Fruit fly (Drosophila melanogaster) whole organism, wandering third instar larva: Measurements from ENCODE around the gene Decay.

ENCODE experiments used
- Abd-B ChIP-seq: fragments of >200 bp; optimal IDR thresholded peaks from 2 replicates; lab custom pipeline; 2017; ENCODE audit warnings: missing biosample characterization, missing genetic modification characterization
- CG32264 ChIP-seq: fragments of 200-800 bp; sonication (Bioruptor generic); optimal IDR thresholded peaks from 2 replicates; lab custom pipeline; 2016; ENCODE audit warnings: missing biosample characterization, missing genetic modification characterization
- CG9705 ChIP-seq: fragments of 200-800 bp; sonication (Bioruptor generic); optimal IDR thresholded peaks from 2 replicates; lab custom pipeline; 2018; ENCODE audit warnings: missing biosample characterization, mild to moderate bottlenecking, missing genetic modification characterization
- CrebA ChIP-seq: fragments of 200-800 bp; sonication (Bioruptor generic); optimal IDR thresholded peaks from 2 replicates; lab custom pipeline; 2016; ENCODE audit warnings: missing biosample characterization, mild to moderate bottlenecking, missing genetic modification characterization, borderline replicate concordance
- Dfd ChIP-seq: fragments of >200 bp; optimal IDR thresholded peaks from 2 replicates; lab custom pipeline; 2017; ENCODE audit warnings: missing biosample characterization, missing genetic modification characterization
- Dif ChIP-seq: fragments of 200-275, 200-300 bp; sonication (Bioruptor generic); optimal IDR thresholded peaks from 2 replicates; lab custom pipeline; 2018; ENCODE audit warnings: missing biosample characterization, missing genetic modification characterization; ENCODE audit not compliant: partially characterized antibody
- GATAd ChIP-seq: sonication (Bioruptor generic); optimal IDR thresholded peaks from 2 replicates; lab custom pipeline; 2016; ENCODE audit warnings: missing biosample characterization, missing genetic modification characterization
- HLH106 ChIP-seq: fragments of 200-800 bp; optimal IDR thresholded peaks from 3 replicates; lab custom pipeline; 2019; ENCODE audit warnings: missing biosample characterization, mild to moderate bottlenecking, missing genetic modification characterization, moderate library complexity
- Hnf4 ChIP-seq: fragments of 200-800 bp; sonication (Bioruptor generic); optimal IDR thresholded peaks from 2 replicates; lab custom pipeline; 2016; ENCODE audit warnings: missing biosample characterization, mild to moderate bottlenecking, missing genetic modification characterization
- Hr78 ChIP-seq: fragments of >200 bp; optimal IDR thresholded peaks from 2 replicates; lab custom pipeline; 2017; ENCODE audit warnings: missing biosample characterization, missing genetic modification characterization
- Hr83 ChIP-seq: fragments of 200-300 bp; sonication (Bioruptor generic); optimal IDR thresholded peaks from 2 replicates; lab custom pipeline; 2016; ENCODE audit warnings: missing biosample characterization, mild to moderate bottlenecking, missing genetic modification characterization, moderate library complexity; ENCODE audit not compliant: poor library complexity, severe bottlenecking
- Jra ChIP-seq: sonication (Bioruptor generic); optimal IDR thresholded peaks from 2 replicates; lab custom pipeline; 2016; ENCODE audit warnings: missing biosample characterization, missing genetic modification characterization
- Mio ChIP-seq: sonication (Bioruptor generic); optimal IDR thresholded peaks from 2 replicates; lab custom pipeline; 2016; ENCODE audit warnings: missing biosample characterization, missing genetic modification characterization
- Myc ChIP-seq: fragments of >200 bp; optimal IDR thresholded peaks from 2 replicates; lab custom pipeline; 2017
- N ChIP-seq: fragments of >200 bp; optimal IDR thresholded peaks from 2 replicates; lab custom pipeline; 2018; ENCODE audit warnings: missing biosample characterization, missing external identifiers, missing genetic modification characterization
- OdsH ChIP-seq: fragments of 200-800 bp; sonication (Bioruptor generic); optimal IDR thresholded peaks from 2 replicates; lab custom pipeline; 2016; ENCODE audit warnings: missing biosample characterization, mild to moderate bottlenecking, missing genetic modification characterization
- Rel ChIP-seq, 2 experiments: fragments of 200-800 bp; sonication (Bioruptor generic) in 1 of 2; optimal IDR thresholded peaks; 2 replicates in 1 of 2; 3 replicates in 1 of 2; lab custom pipeline; 2016 to 2019; ENCODE audit warnings: mild to moderate bottlenecking in 2 of 2, missing biosample characterization in 2 of 2, missing genetic modification characterization in 2 of 2, moderate library complexity in 1 of 2
- Sp1 ChIP-seq: fragments of 200-800 bp; sonication (Bioruptor generic); optimal IDR thresholded peaks from 3 replicates; lab custom pipeline; 2019; ENCODE audit warnings: missing biosample characterization, mild to moderate bottlenecking, missing genetic modification characterization, moderate library complexity
- Vsx2 ChIP-seq: fragments of 200-300, 225-300 bp; sonication (Bioruptor generic); optimal IDR thresholded peaks from 2 replicates; lab custom pipeline; 2018; ENCODE audit warnings: missing biosample characterization, missing genetic modification characterization; ENCODE audit not compliant: partially characterized antibody
- br ChIP-seq: fragments of 200-800 bp; sonication (Bioruptor generic); optimal IDR thresholded peaks from 2 replicates; lab custom pipeline; 2016; ENCODE audit warnings: missing biosample characterization, missing genetic modification characterization
- brk ChIP-seq: fragments of 200-800 bp; sonication (Bioruptor generic); optimal IDR thresholded peaks from 2 replicates; lab custom pipeline; 2016; ENCODE audit warnings: missing biosample characterization, mild to moderate bottlenecking, missing genetic modification characterization
- dl ChIP-seq, 2 experiments: fragments of 175-275, 200-275 bp in 1 of 2; fragments of 200-275 bp in 1 of 2; sonication (Bioruptor generic); optimal IDR thresholded peaks; lab custom pipeline; 2018; ENCODE audit warnings: mild to moderate bottlenecking in 2 of 2, missing biosample characterization in 2 of 2, missing genetic modification characterization in 2 of 2, moderate library complexity in 2 of 2; ENCODE audit not compliant: partially characterized antibody in 2 of 2, insufficient read depth in 1 of 2
- dsf ChIP-seq: sonication (Bioruptor generic); optimal IDR thresholded peaks from 2 replicates; lab custom pipeline; 2016; ENCODE audit warnings: missing biosample characterization, missing genetic modification characterization, borderline replicate concordance
- foxo ChIP-seq, 2 experiments: fragments of 200-800 bp; sonication (Bioruptor generic); optimal IDR thresholded peaks; 2 replicates in 1 of 2; 3 replicates in 1 of 2; lab custom pipeline; 2016 to 2017; ENCODE audit warnings: missing biosample characterization in 2 of 2, missing genetic modification characterization in 2 of 2
- fru ChIP-seq: fragments of 200-800 bp; sonication (Bioruptor generic); optimal IDR thresholded peaks from 3 replicates; lab custom pipeline; 2016; ENCODE audit warnings: missing biosample characterization, mild to moderate bottlenecking, missing genetic modification characterization
- h ChIP-seq: fragments of 200-800 bp; sonication (Bioruptor generic); optimal IDR thresholded peaks from 3 replicates; lab custom pipeline; 2016; ENCODE audit warnings: missing biosample characterization, mild to moderate bottlenecking, missing genetic modification characterization
- jim ChIP-seq: fragments of 175-275, 200-325 bp; sonication (Bioruptor generic); optimal IDR thresholded peaks from 2 replicates; lab custom pipeline; 2016; ENCODE audit warnings: missing biosample characterization, mild to moderate bottlenecking, missing genetic modification characterization
- pan ChIP-seq: fragments of >200 bp; optimal IDR thresholded peaks from 2 replicates; lab custom pipeline; 2017
- psq ChIP-seq: fragments of 200-800 bp; sonication (Bioruptor generic); optimal IDR thresholded peaks from 3 replicates; lab custom pipeline; 2017; ENCODE audit warnings: missing biosample characterization, mild to moderate bottlenecking, missing genetic modification characterization, moderate library complexity
- rgr ChIP-seq: fragments of 200-800 bp; sonication (Bioruptor generic); optimal IDR thresholded peaks from 3 replicates; lab custom pipeline; 2016; ENCODE audit warnings: missing biosample characterization, mild to moderate bottlenecking, missing genetic modification characterization
- sage ChIP-seq: fragments of 200-800 bp; sonication (Bioruptor generic); optimal IDR thresholded peaks from 2 replicates; lab custom pipeline; 2016; ENCODE audit warnings: missing biosample characterization, mild to moderate bottlenecking, missing genetic modification characterization
- usp ChIP-seq: fragments of >200 bp; optimal IDR thresholded peaks from 2 replicates; lab custom pipeline; 2017; ENCODE audit warnings: missing biosample characterization, missing genetic modification characterization
- woc ChIP-seq: sonication (Bioruptor generic); optimal IDR thresholded peaks from 2 replicates; lab custom pipeline; 2016; ENCODE audit warnings: missing biosample characterization, mild to moderate bottlenecking, missing genetic modification characterization

Gene Decay

DNA sequence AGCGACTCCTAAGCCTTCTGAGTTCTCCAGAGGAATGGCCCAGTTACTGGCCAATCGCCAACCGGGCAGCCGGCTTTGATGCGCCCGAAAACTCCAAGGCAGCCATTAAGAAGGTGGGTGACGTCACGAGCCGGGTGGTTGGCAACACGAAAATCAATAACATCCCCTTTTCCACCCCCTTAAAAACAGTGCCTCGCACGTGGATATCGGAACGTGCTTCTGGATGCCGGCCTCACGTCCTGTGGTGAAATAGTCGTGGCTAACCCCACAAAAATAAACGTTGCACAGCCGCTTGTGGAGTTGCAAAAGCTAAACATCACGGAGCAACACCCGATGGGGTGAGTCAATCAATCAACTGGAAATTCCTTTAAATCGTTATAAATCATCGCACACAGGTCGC lies 44.2 kb downstream of the Decay start:
- TF ChIP-seq rgr (GFP tag; lab: Kevin White, UChicago) (no peak), Jra (GFP tag; lab: Kevin White, UChicago) (no peak), Dfd (GFP tag; lab: Kevin White, UChicago) (no peak), GATAd (no peak), Vsx2 (no peak), Abd-B (no peak)
- TF ChIP-seq, all 38 proteins: peak for 0

dm6 chr3R:16455875-16456274 lies 45.0 kb downstream of the Decay start, which contains the start of gene CG14883:
Gene CG14883, plus strand, starts transcription at chr3R:16456052.
- no peak for TF ChIP-seq Hnf4
- no peak for TF ChIP-seq sage (GFP tag; lab: Kevin White, UChicago)
- no peak for TF ChIP-seq Mio
- no peak for TF ChIP-seq rgr (GFP tag; lab: Kevin White, UChicago)
- no peak for TF ChIP-seq Dfd (GFP tag; lab: Kevin White, UChicago)
- TF ChIP-seq HLH106: no peak
- no peak for TF ChIP-seq Hr78 (GFP tag; lab: Kevin White, UChicago)
- TF ChIP-seq dsf (GFP tag; lab: Kevin White, UChicago): no peak
- TF ChIP-seq woc (GFP tag; lab: Kevin White, UChicago): no peak
- no peak for TF ChIP-seq Vsx2
- no peak for TF ChIP-seq brk
- TF ChIP-seq h (GFP tag; lab: Kevin White, UChicago): no peak
- TF ChIP-seq psq (GFP tag; lab: Kevin White, UChicago): no peak
- no peak for TF ChIP-seq Abd-B
- no peak for TF ChIP-seq br (GFP tag; lab: Kevin White, UChicago)
- no peak for TF ChIP-seq OdsH (GFP tag; lab: Kevin White, UChicago)
- no peak for TF ChIP-seq CG9705 (GFP tag; lab: Kevin White, UChicago)
- TF ChIP-seq N: no peak

dm6 chr3R:16454192-16454591 lies 46.7 kb downstream of the Decay start, which contains the start of gene CG10405:
Gene CG10405, plus strand, starts transcription at chr3R:16454492.
- TF ChIP-seq foxo (GFP tag; optimal IDR thresholded peaks at IDR 0.05; lab: Kevin White, UChicago) (no peak), jim (GFP tag; lab: Kevin White, UChicago) (no peak), woc (GFP tag; lab: Kevin White, UChicago) (no peak), h (GFP tag; lab: Kevin White, UChicago) (no peak), usp (GFP tag; lab: Kevin White, UChicago) (no peak), Dif (GFP tag; lab: Kevin White, UChicago) (no peak), CrebA (no peak), brk (no peak), sage (GFP tag; lab: Kevin White, UChicago) (no peak), pan (lab: Kevin White, UChicago) (no peak), Abd-B (no peak), Hnf4 (no peak), Myc (lab: Kevin White, UChicago) (no peak), HLH106 (no peak), Hr78 (GFP tag; lab: Kevin White, UChicago) (no peak), CG9705 (GFP tag; lab: Kevin White, UChicago) (no peak)

- TF ChIP-seq Rel (GFP tag; optimal IDR thresholded peaks at IDR 0.05; lab: Kevin White, UChicago) (no peak), Rel (tag; optimal IDR thresholded peaks at IDR 0.05; lab: Kevin White, UChicago) (peak; percentile 8), sage (GFP tag; lab: Kevin White, UChicago) (no peak), Hr83 (GFP tag; lab: Kevin White, UChicago) (peak; percentile 58), CG32264 (GFP tag; lab: Kevin White, UChicago) (no peak), Vsx2 (peak; percentile 48), Hnf4 (no peak)
Observed at dm6 chr3R:16453597-16453996, 47.3 kb downstream of the Decay start, which contains the start of gene Pak3. Gene Pak3, minus strand, starts transcription at chr3R:16453821.

dm6 chr3R:16452954-16453587 lies 47.8 kb downstream of the Decay start:
- TF ChIP-seq fru: no peak
- TF ChIP-seq OdsH (GFP tag; lab: Kevin White, UChicago): no peak
- no peak for TF ChIP-seq woc (GFP tag; lab: Kevin White, UChicago)
- no peak for TF ChIP-seq br (GFP tag; lab: Kevin White, UChicago)
- no peak for TF ChIP-seq Dfd (GFP tag; lab: Kevin White, UChicago)
- TF ChIP-seq N: peak; percentile 36
- no peak for TF ChIP-seq foxo (GFP tag; optimal IDR thresholded peaks at IDR 0.05; lab: Kevin White, UChicago)
- no peak for TF ChIP-seq GATAd
- no peak for TF ChIP-seq Sp1 (GFP tag; lab: Kevin White, UChicago)
- TF ChIP-seq brk: no peak
- no peak for TF ChIP-seq Hr78 (GFP tag; lab: Kevin White, UChicago)
- TF ChIP-seq Dif (GFP tag; lab: Kevin White, UChicago): peak; percentile 67
- peak; percentile 13 to 50 for TF ChIP-seq dl (GFP tag; optimal IDR thresholded peaks at IDR 0.05; lab: Kevin White, UChicago; ENCODE audit: insufficient read depth in 1 of 2, partially characterized antibody in 2 of 2)
- TF ChIP-seq CG32264 (GFP tag; lab: Kevin White, UChicago): no peak
- no peak for TF ChIP-seq usp (GFP tag; lab: Kevin White, UChicago)
- TF ChIP-seq psq (GFP tag; lab: Kevin White, UChicago): peak; percentile 15
- TF ChIP-seq Jra (GFP tag; lab: Kevin White, UChicago): peak; percentile 90
- TF ChIP-seq Hnf4: no peak
- TF ChIP-seq CrebA: no peak
- TF ChIP-seq Vsx2: no peak
- TF ChIP-seq Rel (GFP tag; optimal IDR thresholded peaks at IDR 0.05; lab: Kevin White, UChicago): no peak
- TF ChIP-seq Rel (tag; optimal IDR thresholded peaks at IDR 0.05; lab: Kevin White, UChicago): peak; percentile 52
- TF ChIP-seq, all 38 proteins: peak for 6
